Worm (Caenorhabditis elegans) whole organism, young adult: Measurements from ENCODE around the gene cpg-1.

Source experiments
- F10E7.11 ChIP-seq: sonication (generic microtip); optimal IDR thresholded peaks from 2 replicates; lab custom pipeline; 2017; ENCODE audit warnings: mild to moderate bottlenecking, missing genetic modification characterization, moderate library complexity, missing compliant biosample characterization
- F22D6.2 ChIP-seq: sonication (generic microtip); optimal IDR thresholded peaks from 2 replicates; lab custom pipeline; 2016; ENCODE audit warnings: mild to moderate bottlenecking, missing genetic modification characterization, missing compliant biosample characterization
- F23B12.7 ChIP-seq: sonication (generic microtip); optimal IDR thresholded peaks from 2 replicates; lab custom pipeline; 2017; ENCODE audit warnings: missing genetic modification characterization, mild to moderate bottlenecking, missing compliant biosample characterization, antibody characterized with exemption, moderate library complexity; ENCODE audit not compliant: insufficient read depth
- F55B11.4 ChIP-seq: sonication (generic microtip); optimal IDR thresholded peaks from 2 replicates; lab custom pipeline; 2016; ENCODE audit warnings: missing compliant biosample characterization, missing genetic modification characterization, borderline replicate concordance; ENCODE audit not compliant: insufficient read depth
- K12H6.12 ChIP-seq: fragments of 200-800 bp; sonication (Bioruptor generic); optimal IDR thresholded peaks from 2 replicates; lab custom pipeline; 2018; ENCODE audit warnings: mild to moderate bottlenecking, missing genetic modification characterization, missing compliant biosample characterization
- Y53F4B.3 ChIP-seq: fragments of 200-800 bp; sonication (Bioruptor generic); IDR thresholded peaks from 2 replicates; pipeline ENCODE4 v1.3.6; 2022; ENCODE audit warnings: missing genetic modification reagents, missing genetic modification characterization, missing compliant biosample characterization
- atf-7 ChIP-seq: sonication (generic microtip); optimal IDR thresholded peaks from 2 replicates; lab custom pipeline; 2017; ENCODE audit warnings: mild to moderate bottlenecking, missing genetic modification characterization, missing compliant biosample characterization
- athp-1 ChIP-seq: sonication (generic microtip); optimal IDR thresholded peaks from 2 replicates; lab custom pipeline; 2017; ENCODE audit warnings: mild to moderate bottlenecking, missing genetic modification characterization, missing compliant biosample characterization
- cebp-2 ChIP-seq: fragments of 200-800 bp; sonication (Bioruptor generic); IDR thresholded peaks from 2 replicates; pipeline ENCODE4 v1.3.6; 2022; ENCODE audit warnings: missing genetic modification characterization, missing compliant biosample characterization
- ceh-58 ChIP-seq: fragments of 200-800 bp; sonication (Bioruptor generic); IDR thresholded peaks from 2 replicates; pipeline ENCODE4 v1.3.6; 2022; ENCODE audit warnings: missing genetic modification characterization, missing compliant biosample characterization
- ceh-79 ChIP-seq: sonication (generic microtip); optimal IDR thresholded peaks from 2 replicates; lab custom pipeline; 2017; ENCODE audit warnings: mild to moderate bottlenecking, missing genetic modification characterization, missing compliant biosample characterization
- die-1 ChIP-seq: sonication (generic microtip); optimal IDR thresholded peaks from 2 replicates; lab custom pipeline; 2016; ENCODE audit warnings: missing genotype, mild to moderate bottlenecking, missing genetic modification characterization, missing compliant biosample characterization
- dox-1 ChIP-seq: fragments of 200-800 bp; sonication (Bioruptor generic); IDR thresholded peaks from 2 replicates; pipeline ENCODE4 v1.3.6; 2022; ENCODE audit warnings: missing genetic modification reagents, missing genetic modification characterization, missing compliant biosample characterization
- dpff-1 ChIP-seq: sonication (generic microtip); optimal IDR thresholded peaks from 2 replicates; lab custom pipeline; 2017; ENCODE audit warnings: mild to moderate bottlenecking, missing genetic modification characterization, missing compliant biosample characterization
- egrh-3 ChIP-seq: fragments of 200-800 bp; sonication (Bioruptor generic); IDR thresholded peaks from 2 replicates; pipeline ENCODE4 v1.3.6; 2022; ENCODE audit warnings: missing genetic modification reagents, missing genetic modification characterization, missing compliant biosample characterization
- him-1 ChIP-seq: sonication (generic microtip); optimal IDR thresholded peaks from 2 replicates; lab custom pipeline; 2016; ENCODE audit warnings: missing genotype, missing genetic modification reagents, missing genetic modification characterization, missing compliant biosample characterization
- let-526 ChIP-seq: fragments of 200-800 bp; sonication (Bioruptor generic); IDR thresholded peaks from 2 replicates; pipeline ENCODE4 v1.3.6; 2022; ENCODE audit warnings: missing genetic modification reagents, missing genetic modification characterization, missing compliant biosample characterization
- let-607 ChIP-seq, 2 experiments: fragments of 200-800 bp in 1 of 2; sonication (Bioruptor generic) in 1 of 2; sonication (generic microtip) in 1 of 2; optimal IDR thresholded peaks; 2 replicates each; lab custom pipeline; 2016 to 2018; ENCODE audit warnings: mild to moderate bottlenecking in 2 of 2, missing compliant biosample characterization in 2 of 2, missing genetic modification characterization in 2 of 2, moderate library complexity in 2 of 2, missing genotype in 1 of 2
- lin-35 ChIP-seq, 3 experiments: fragments of 150-350 bp in 2 of 3; sonication (generic microtip) in 1 of 3; optimal IDR thresholded peaks; 2 replicates each; lab custom pipeline; 2014 to 2018; ENCODE audit warnings: missing biosample characterization in 3 of 3, missing genetic modification characterization in 3 of 3, missing genetic modification reagents in 3 of 3
- madf-3 ChIP-seq: fragments of 200-800 bp; sonication (Bioruptor generic); IDR thresholded peaks from 2 replicates; pipeline ENCODE4 v1.3.6; 2022; ENCODE audit warnings: missing genetic modification reagents, missing genetic modification characterization, missing compliant biosample characterization
- madf-8 ChIP-seq: fragments of 200-800 bp; sonication (Bioruptor generic); conservative IDR thresholded peaks from 2 replicates; pipeline ENCODE4 v1.3.6; 2022; ENCODE audit warnings: missing genetic modification reagents, missing genetic modification characterization, missing compliant biosample characterization
- mcd-1 ChIP-seq: fragments of 200-800 bp; sonication (Bioruptor generic); IDR thresholded peaks from 2 replicates; pipeline ENCODE4 v1.3.6; 2022; ENCODE audit warnings: missing genetic modification reagents, missing genetic modification characterization, missing compliant biosample characterization
- mxl-1 ChIP-seq: sonication (generic microtip); optimal IDR thresholded peaks from 2 replicates; lab custom pipeline; 2016; ENCODE audit warnings: missing genetic modification characterization, missing compliant biosample characterization
- nfya-1 ChIP-seq: sonication (generic microtip); optimal IDR thresholded peaks from 2 replicates; lab custom pipeline; 2017; ENCODE audit warnings: antibody characterized with exemption, missing compliant biosample characterization, missing genetic modification characterization, borderline replicate concordance; ENCODE audit not compliant: insufficient read depth
- nfya-2 ChIP-seq: fragments of 200-800 bp; sonication (Bioruptor generic); IDR thresholded peaks from 2 replicates; pipeline ENCODE4 v1.3.6; 2022; ENCODE audit warnings: missing genetic modification reagents, missing genetic modification characterization, missing compliant biosample characterization
- repo-1 ChIP-seq: sonication (generic microtip); optimal IDR thresholded peaks from 2 replicates; lab custom pipeline; 2017; ENCODE audit warnings: mild to moderate bottlenecking, missing genetic modification characterization, missing compliant biosample characterization
- snpc-1.3 ChIP-seq: sonication (generic microtip); optimal IDR thresholded peaks from 2 replicates; lab custom pipeline; 2017; ENCODE audit warnings: missing genetic modification characterization, mild to moderate bottlenecking, missing compliant biosample characterization, antibody characterized with exemption, moderate library complexity, missing genotype, missing genetic modification reagents; ENCODE audit not compliant: insufficient read depth
- snpc-4 ChIP-seq, 5 experiments: fragments of 150-350 bp in 1 of 5; sonication (generic microtip) in 4 of 5; optimal IDR thresholded peaks; 2 replicates each; lab custom pipeline; 2014 to 2018; ENCODE audit warnings: missing genetic modification characterization in 5 of 5, missing biosample characterization in 3 of 5, antibody characterized with exemption in 2 of 5, mild to moderate bottlenecking in 2 of 5, missing compliant biosample characterization in 2 of 5, missing genotype in 2 of 5, moderate library complexity in 2 of 5, missing genetic modification reagents in 1 of 5
- somi-1 ChIP-seq: fragments of 200-800 bp; sonication (Bioruptor generic); optimal IDR thresholded peaks from 2 replicates; lab custom pipeline; 2018; ENCODE audit warnings: mild to moderate bottlenecking, missing genetic modification characterization, missing compliant biosample characterization
- sptf-2 ChIP-seq: fragments of 200-800 bp; sonication (Bioruptor generic); optimal IDR thresholded peaks from 2 replicates; lab custom pipeline; 2018; ENCODE audit warnings: mild to moderate bottlenecking, missing genetic modification characterization, missing compliant biosample characterization
- tbp1 ChIP-seq: fragments of 200-800 bp; sonication (Bioruptor generic); optimal IDR thresholded peaks from 2 replicates; lab custom pipeline; 2018; ENCODE audit warnings: mild to moderate bottlenecking, missing genetic modification characterization, missing compliant biosample characterization
- tbx-9 ChIP-seq: sonication (generic microtip); optimal IDR thresholded peaks from 2 replicates; lab custom pipeline; 2016; ENCODE audit warnings: borderline replicate concordance, missing genetic modification characterization, inconsistent platforms, missing compliant biosample characterization
- xnd-1 ChIP-seq: sonication (generic microtip); optimal IDR thresholded peaks from 2 replicates; lab custom pipeline; 2016; ENCODE audit warnings: missing genotype, missing genetic modification reagents, missing genetic modification characterization, missing compliant biosample characterization
- ztf-28 ChIP-seq: fragments of 200-800 bp; sonication (Bioruptor generic); IDR thresholded peaks from 2 replicates; pipeline ENCODE4 v1.3.6; 2022; ENCODE audit warnings: missing genetic modification reagents, missing genetic modification characterization, missing compliant biosample characterization
- ztf-3 ChIP-seq: fragments of 200-800 bp; sonication (Bioruptor generic); optimal IDR thresholded peaks from 2 replicates; lab custom pipeline; 2018; ENCODE audit warnings: mild to moderate bottlenecking, missing genetic modification characterization, missing compliant biosample characterization
- ztf-6 ChIP-seq: fragments of 200-800 bp; sonication (Bioruptor generic); IDR thresholded peaks from 2 replicates; pipeline ENCODE4 v1.3.6; 2022; ENCODE audit warnings: missing genetic modification reagents, missing genetic modification characterization, missing compliant biosample characterization

The cpg-1 gene

DNA sequence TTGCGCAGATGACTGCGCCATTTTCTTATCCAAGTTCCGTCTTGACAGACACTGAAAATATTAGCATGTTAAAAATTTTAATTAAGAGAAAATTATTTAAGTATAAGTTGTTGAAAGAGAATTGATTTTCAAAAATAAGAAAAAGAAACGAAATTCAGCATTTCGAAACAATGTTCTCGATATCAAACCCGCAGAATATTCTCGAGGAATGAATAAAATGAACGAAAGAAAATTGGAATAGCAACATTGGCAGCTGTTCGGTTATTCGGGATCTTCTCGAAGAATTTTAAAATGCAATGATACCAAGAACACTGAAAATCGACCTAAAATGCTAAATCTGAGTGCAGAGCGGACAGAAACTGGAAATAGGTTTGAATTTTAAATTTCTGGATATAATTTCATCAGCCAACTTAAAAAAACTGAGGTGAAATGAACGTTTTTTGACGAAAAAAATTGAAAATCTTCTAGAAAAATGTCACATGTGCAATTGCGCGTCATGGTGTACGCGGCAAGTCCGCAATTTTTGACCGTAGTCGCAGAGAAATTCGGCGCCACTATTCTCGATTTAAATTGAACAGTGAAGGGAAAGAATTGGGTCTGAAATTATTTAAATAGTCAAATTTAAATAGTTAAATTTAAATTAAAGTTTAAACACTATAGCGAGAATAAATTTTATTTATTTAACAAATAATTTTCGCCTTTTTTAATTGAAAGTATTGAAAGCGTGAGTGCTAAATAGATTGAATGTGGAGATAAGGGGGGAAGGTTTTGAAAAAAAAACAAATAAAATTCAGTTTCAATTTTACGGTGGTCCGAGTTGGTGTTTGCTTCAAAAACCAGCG, 19.1 kb downstream of the cpg-1 start, which contains the start of the genes cct-5 and F25F2.1 (continued):
- TF ChIP-seq nfya-1 (tag; lab: Kevin White, UChicago) (no peak), F10E7.11 (tag; lab: Kevin White, UChicago) (no peak), somi-1 (GFP tag; lab: Kevin White, UChicago) (no peak), ceh-58 (GFP tag; lab: Robert Waterston, UW) (no peak)

ce11 chrIII:4513926-4514325, 24.8 kb downstream of the cpg-1 start:
- TF ChIP-seq snpc-4 (GFP tag; optimal IDR thresholded peaks at IDR 0.05; lab: Kevin White, UChicago) (no peak), snpc-4 (tag; optimal IDR thresholded peaks at IDR 0.05; lab: Kevin White, UChicago) (no peak), tbx-9 (tag; lab: Kevin White, UChicago) (no peak), let-526 (GFP tag; lab: Robert Waterston, UW) (no peak), mcd-1 (GFP tag; lab: Robert Waterston, UW) (no peak), dpff-1 (tag; lab: Kevin White, UChicago) (no peak), F22D6.2 (no peak), madf-3 (GFP tag; lab: Robert Waterston, UW) (no peak), repo-1 (tag; lab: Kevin White, UChicago) (no peak)
- TF ChIP-seq, all 124 proteins: peak for 0

DNA sequence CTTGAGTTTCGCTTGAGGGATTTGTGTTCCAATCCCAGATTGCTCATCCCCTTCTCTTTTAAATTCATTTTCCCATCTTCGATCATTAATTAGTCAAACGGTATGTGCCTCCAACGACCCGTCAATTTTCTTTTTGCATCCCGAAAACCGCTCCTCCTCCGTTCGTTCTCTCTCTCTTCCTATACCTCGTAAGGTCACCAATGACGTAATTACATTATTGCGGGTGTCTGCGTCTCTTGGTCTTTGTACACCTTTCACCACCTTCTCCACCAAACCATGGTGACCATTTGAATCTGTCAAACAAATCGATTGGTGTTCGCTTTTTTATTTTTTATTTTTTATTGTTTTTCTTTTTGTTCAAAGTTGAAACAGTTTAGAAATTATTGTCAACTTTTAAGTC, 26.0 kb downstream of the cpg-1 start:
- TF ChIP-seq sptf-2 (GFP tag; lab: Kevin White, UChicago): no peak
- TF ChIP-seq ztf-3 (GFP tag; lab: Kevin White, UChicago): no peak
- no peak for TF ChIP-seq ztf-6 (GFP tag; lab: Robert Waterston, UW)
- TF ChIP-seq snpc-1.3 (tag; lab: Kevin White, UChicago): no peak
- TF ChIP-seq atf-7 (tag; lab: Kevin White, UChicago): no peak
- no peak for TF ChIP-seq Y53F4B.3
- TF ChIP-seq madf-3 (GFP tag; lab: Robert Waterston, UW): no peak

DNA sequence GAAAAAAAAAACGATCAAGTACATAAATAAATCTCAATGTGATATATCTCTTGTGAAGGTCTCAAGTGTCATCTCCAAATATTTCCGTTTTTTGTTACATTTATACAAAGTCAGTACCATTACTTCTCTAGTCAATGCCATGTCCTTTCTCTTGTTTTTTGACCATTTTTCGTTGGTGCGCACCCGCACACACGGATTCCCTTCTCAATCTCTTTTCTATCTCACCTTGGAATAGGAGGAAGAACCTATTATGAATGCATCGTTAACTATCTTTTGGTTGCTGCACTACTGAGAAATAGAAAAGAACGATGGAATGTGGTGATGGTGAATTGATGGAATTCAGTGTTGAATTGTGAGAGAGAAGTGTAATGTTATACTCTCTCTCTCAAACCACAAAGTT, 28.6 kb downstream of the cpg-1 start:
- TF ChIP-seq die-1 (tag; lab: Kevin White, UChicago) (no peak), let-526 (GFP tag; lab: Robert Waterston, UW) (no peak), let-607 (tag; optimal IDR thresholded peaks at IDR 0.05; lab: Kevin White, UChicago) (no peak), tbp1 (GFP tag; lab: Kevin White, UChicago) (no peak)
- TF ChIP-seq, all 124 proteins: peak for 0

DNA sequence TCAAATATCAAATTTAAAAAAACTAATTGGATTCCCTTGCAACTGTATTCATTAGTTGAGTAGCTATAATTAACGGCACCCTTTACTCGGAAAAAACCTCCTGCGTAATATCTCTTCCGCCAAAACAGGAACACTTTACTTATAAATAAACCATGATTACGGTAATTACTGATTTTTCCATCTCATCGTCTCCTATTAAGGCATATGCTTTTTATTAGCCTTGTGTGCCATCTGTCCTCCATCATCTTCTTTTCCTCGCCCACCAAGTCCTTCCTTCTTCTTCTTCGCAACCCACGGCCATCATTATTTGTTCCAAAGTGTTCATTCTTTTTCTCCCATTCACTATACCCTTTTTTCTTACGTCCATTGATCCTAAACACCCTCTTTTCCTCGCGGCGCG, 30.3 kb downstream of the cpg-1 start:
- TF ChIP-seq egrh-3 (GFP tag; lab: Robert Waterston, UW) (no peak), nfya-2 (no peak), lin-35 (GFP tag; optimal IDR thresholded peaks at IDR 0.05; lab: Kevin White, UChicago) (no peak), athp-1 (no peak), madf-8 (GFP tag; lab: Robert Waterston, UW) (no peak), dox-1 (GFP tag; lab: Robert Waterston, UW) (no peak), F55B11.4 (tag; lab: Kevin White, UChicago) (no peak), K12H6.12 (tag; lab: Kevin White, UChicago) (no peak), xnd-1 (no peak), ztf-28 (GFP tag; lab: Robert Waterston, UW) (no peak), ceh-79 (no peak), mxl-1 (tag; lab: Kevin White, UChicago) (no peak), F23B12.7 (tag; lab: Kevin White, UChicago) (no peak), cebp-2 (no peak), him-1 (tag; lab: Kevin White, UChicago) (no peak)
